Fruit fly (Drosophila melanogaster) whole organism, embryonic: ENCODE results near the gene Pcyt1.

Experiments
- Ada2b ChIP-seq: fragments of 200-800 bp; sonication (Bioruptor generic); IDR thresholded peaks from 2 replicates; pipeline ENCODE4 v1.3.6; 2022; ENCODE audit warnings: missing biosample characterization, missing genetic modification characterization
- BEAF-32 ChIP-seq: fragments of 200-800 bp; sonication (Bioruptor generic); optimal IDR thresholded peaks from 3 replicates; lab custom pipeline; 2017; ENCODE audit warnings: missing biosample characterization, missing genetic modification characterization, mild to moderate bottlenecking, moderate library complexity, missing genetic modification reagents
- CG10147 ChIP-seq: fragments of 200-800 bp; sonication (Bioruptor generic); optimal IDR thresholded peaks from 2 replicates; lab custom pipeline; 2019; ENCODE audit warnings: missing biosample characterization, mild to moderate bottlenecking, missing genetic modification characterization, moderate library complexity
- CG13894 ChIP-seq: fragments of 200-800 bp; sonication (Bioruptor generic); optimal IDR thresholded peaks from 3 replicates; lab custom pipeline; 2018; ENCODE audit warnings: missing biosample characterization, mild to moderate bottlenecking, missing genetic modification characterization, moderate library complexity
- CG14860 ChIP-seq: fragments of 200-800 bp; sonication (Bioruptor generic); IDR thresholded peaks from 3 replicates; pipeline ENCODE4 v1.3.6; 2022; ENCODE audit warnings: missing biosample characterization, missing genetic modification characterization; ENCODE audit not compliant: partially characterized antibody
- CG1602 ChIP-seq: fragments of 200-800 bp; sonication (Bioruptor generic); optimal IDR thresholded peaks from 3 replicates; lab custom pipeline; 2016; ENCODE audit warnings: missing biosample characterization, missing genetic modification characterization
- CG16779 ChIP-seq: fragments of 200-800 bp; sonication (Bioruptor generic); IDR thresholded peaks from 2 replicates; pipeline ENCODE4 v1.3.6; 2022; ENCODE audit warnings: missing biosample characterization, missing genetic modification characterization
- CG17912 ChIP-seq: fragments of 200-800 bp; sonication (Bioruptor generic); optimal IDR thresholded peaks from 2 replicates; lab custom pipeline; 2018; ENCODE audit warnings: missing biosample characterization, mild to moderate bottlenecking, missing genetic modification characterization
- CG2199 ChIP-seq: fragments of 200-800 bp; sonication (Bioruptor generic); IDR thresholded peaks from 3 replicates; pipeline ENCODE4 v1.3.6; 2022; ENCODE audit warnings: missing biosample characterization, missing genetic modification characterization
- CG32772 ChIP-seq: fragments of 200-800 bp; sonication (Bioruptor generic); IDR thresholded peaks from 2 replicates; pipeline ENCODE4 v1.3.6; 2022; ENCODE audit warnings: missing biosample characterization, missing genetic modification characterization
- CG34422 ChIP-seq: fragments of 200-800 bp; sonication (Bioruptor generic); IDR thresholded peaks from 3 replicates; pipeline ENCODE4 v1.3.6; 2022; ENCODE audit warnings: missing biosample characterization, missing genetic modification characterization
- CG4360 ChIP-seq: fragments of 200-800 bp; sonication (Bioruptor generic); IDR thresholded peaks from 2 replicates; pipeline ENCODE4 v1.3.6; 2022; ENCODE audit warnings: missing biosample characterization, missing genetic modification characterization
- CG4404 ChIP-seq: fragments of 200-800 bp; sonication (Bioruptor generic); IDR thresholded peaks from 2 replicates; pipeline ENCODE4 v1.3.6; 2022; ENCODE audit warnings: missing biosample characterization, missing genetic modification characterization
- CG4854 ChIP-seq: fragments of 200-800 bp; sonication (Bioruptor generic); optimal IDR thresholded peaks from 2 replicates; lab custom pipeline; 2016; ENCODE audit warnings: missing biosample characterization, missing genetic modification characterization, inconsistent platforms
- CG5180 ChIP-seq: fragments of 200-800 bp; sonication (Bioruptor generic); optimal IDR thresholded peaks from 3 replicates; lab custom pipeline; 2017; ENCODE audit warnings: missing biosample characterization, missing genetic modification characterization, mild to moderate bottlenecking, moderate library complexity, missing genetic modification reagents
- CG6654 ChIP-seq: fragments of 200-800 bp; sonication (Bioruptor generic); optimal IDR thresholded peaks from 2 replicates; lab custom pipeline; 2017; ENCODE audit warnings: missing biosample characterization, mild to moderate bottlenecking, missing genetic modification characterization
- CG6813 ChIP-seq: fragments of 200-800 bp; sonication (Bioruptor generic); optimal IDR thresholded peaks from 2 replicates; lab custom pipeline; 2017; ENCODE audit warnings: missing biosample characterization, missing genetic modification characterization, mild to moderate bottlenecking, moderate library complexity, missing genetic modification reagents
- CG8388 ChIP-seq: fragments of 200-800 bp; sonication (Bioruptor generic); optimal IDR thresholded peaks from 2 replicates; lab custom pipeline; 2019; ENCODE audit warnings: missing biosample characterization, mild to moderate bottlenecking, missing genetic modification characterization, moderate library complexity
- CTCF ChIP-seq: fragments of 200-800 bp; sonication (Bioruptor generic); optimal IDR thresholded peaks from 2 replicates; lab custom pipeline; 2017; ENCODE audit warnings: missing biosample characterization, mild to moderate bottlenecking, missing genetic modification characterization, moderate library complexity
- Gsc ChIP-seq: fragments of 200-800 bp; sonication (Bioruptor generic); IDR thresholded peaks from 2 replicates; pipeline ENCODE4 v1.3.6; 2022; ENCODE audit warnings: missing biosample characterization, missing genetic modification characterization
- HmgD ChIP-seq: fragments of 200-800 bp; sonication (Bioruptor generic); optimal IDR thresholded peaks from 3 replicates; lab custom pipeline; 2016; ENCODE audit warnings: missing biosample characterization, missing genetic modification characterization
- HmgZ ChIP-seq: fragments of 200-800 bp; sonication (Bioruptor generic); optimal IDR thresholded peaks from 2 replicates; lab custom pipeline; 2018; ENCODE audit warnings: missing biosample characterization, mild to moderate bottlenecking, missing genetic modification characterization
- Hmr ChIP-seq: fragments of 200-800 bp; sonication (Bioruptor generic); optimal IDR thresholded peaks from 3 replicates; lab custom pipeline; 2017; ENCODE audit warnings: mild to moderate bottlenecking, missing biosample characterization, missing genetic modification reagents, missing genetic modification characterization
- Hr78 ChIP-seq, 2 experiments: fragments of 200-800 bp in 1 of 2; fragments of >200 bp in 1 of 2; sonication (Bioruptor generic) in 1 of 2; optimal IDR thresholded peaks; 2 replicates each; lab custom pipeline; 2017 to 2019; ENCODE audit warnings: missing biosample characterization in 2 of 2, missing genetic modification characterization in 2 of 2, mild to moderate bottlenecking in 1 of 2, moderate library complexity in 1 of 2
- Lhr ChIP-seq: fragments of 200-800 bp; sonication (Bioruptor generic); optimal IDR thresholded peaks from 3 replicates; lab custom pipeline; 2017; ENCODE audit warnings: mild to moderate bottlenecking, missing biosample characterization, missing genetic modification reagents, missing genetic modification characterization
- NC2α ChIP-seq: fragments of 200-800 bp; sonication (Bioruptor generic); optimal IDR thresholded peaks from 2 replicates; lab custom pipeline; 2016; ENCODE audit warnings: missing biosample characterization, missing genetic modification characterization
- TFAM ChIP-seq: fragments of 200-800 bp; sonication (Bioruptor generic); optimal IDR thresholded peaks from 2 replicates; lab custom pipeline; 2017; ENCODE audit warnings: missing biosample characterization, missing genetic modification characterization, inconsistent platforms
- Vsx1 ChIP-seq: fragments of 200-800 bp; sonication (Bioruptor generic); optimal IDR thresholded peaks from 2 replicates; lab custom pipeline; 2017; ENCODE audit warnings: missing biosample characterization, mild to moderate bottlenecking, missing genetic modification characterization, missing genetic modification reagents
- bcd ChIP-seq: fragments of 200-800 bp; sonication (Bioruptor generic); optimal IDR thresholded peaks from 2 replicates; lab custom pipeline; 2017; ENCODE audit warnings: missing biosample characterization, mild to moderate bottlenecking, missing genetic modification characterization
- cg ChIP-seq: fragments of 200-800 bp; sonication (Bioruptor generic); optimal IDR thresholded peaks from 3 replicates; lab custom pipeline; 2019; ENCODE audit warnings: missing biosample characterization, mild to moderate bottlenecking, missing genetic modification characterization, moderate library complexity
- danr ChIP-seq: fragments of 200-800 bp; sonication (Bioruptor generic); IDR thresholded peaks from 2 replicates; pipeline ENCODE4 v1.3.6; 2022; ENCODE audit warnings: missing biosample characterization, missing genetic modification characterization
- dm ChIP-seq: fragments of 200-800 bp; sonication (Bioruptor generic); optimal IDR thresholded peaks from 3 replicates; lab custom pipeline; 2016; ENCODE audit warnings: missing biosample characterization, missing genetic modification characterization
- dmrt99B ChIP-seq: fragments of 200-800 bp; sonication (Bioruptor generic); optimal IDR thresholded peaks from 2 replicates; lab custom pipeline; 2018; ENCODE audit warnings: missing biosample characterization, mild to moderate bottlenecking, missing genetic modification characterization, moderate library complexity
- dpn ChIP-seq, 2 experiments: fragments of 200-800 bp; sonication (Bioruptor generic); optimal IDR thresholded peaks; 3 replicates each; lab custom pipeline; 2016; ENCODE audit warnings: missing biosample characterization in 2 of 2, missing genetic modification characterization in 2 of 2
- gce ChIP-seq: fragments of 200-800 bp; sonication (Bioruptor generic); IDR thresholded peaks from 3 replicates; pipeline ENCODE4 v1.3.6; 2022; ENCODE audit warnings: missing biosample characterization, missing genetic modification characterization
- gsb ChIP-seq: fragments of 200-800 bp; sonication (Bioruptor generic); IDR thresholded peaks from 2 replicates; pipeline ENCODE4 v1.3.6; 2022; ENCODE audit warnings: missing biosample characterization, missing genetic modification characterization
- hbn ChIP-seq: fragments of 200-800 bp; sonication (Bioruptor generic); IDR thresholded peaks from 2 replicates; pipeline ENCODE4 v1.3.6; 2022; ENCODE audit warnings: missing biosample characterization, missing genetic modification characterization; ENCODE audit not compliant: partially characterized antibody
- jigr1 ChIP-seq: fragments of 200-800 bp; sonication (Bioruptor generic); IDR thresholded peaks from 3 replicates; pipeline ENCODE4 v1.3.6; 2022; ENCODE audit warnings: missing biosample characterization, missing genetic modification characterization
- knrl ChIP-seq: fragments of 200-800 bp; sonication (Bioruptor generic); IDR thresholded peaks from 3 replicates; pipeline ENCODE4 v1.3.6; 2022; ENCODE audit warnings: missing biosample characterization, missing genetic modification characterization; ENCODE audit not compliant: partially characterized antibody
- lov ChIP-seq, 2 experiments: fragments of 200-800 bp in 1 of 2; fragments of >200 bp in 1 of 2; sonication (Bioruptor generic) in 1 of 2; IDR thresholded peaks in 1 of 2; optimal IDR thresholded peaks in 1 of 2; 2 replicates in 1 of 2; 3 replicates in 1 of 2; pipeline versions ENCODE4 v1.3.6 to Lab custom; 2017 to 2022; ENCODE audit warnings: missing biosample characterization in 1 of 2, missing genetic modification characterization in 1 of 2
- odd ChIP-seq: fragments of 200-800 bp; sonication (Bioruptor generic); optimal IDR thresholded peaks from 2 replicates; lab custom pipeline; 2017; ENCODE audit warnings: missing biosample characterization, mild to moderate bottlenecking, missing genetic modification characterization
- pb ChIP-seq: fragments of 200-800 bp; sonication (Bioruptor generic); optimal IDR thresholded peaks from 3 replicates; lab custom pipeline; 2016; ENCODE audit warnings: missing biosample characterization, missing genetic modification characterization
- pfk ChIP-seq: fragments of 200-800 bp; sonication (Bioruptor generic); optimal IDR thresholded peaks from 2 replicates; lab custom pipeline; 2018; ENCODE audit warnings: missing biosample characterization, mild to moderate bottlenecking, missing genetic modification characterization, moderate library complexity
- repo ChIP-seq: fragments of 200-800 bp; sonication (Bioruptor generic); optimal IDR thresholded peaks from 2 replicates; lab custom pipeline; 2016; ENCODE audit warnings: missing biosample characterization, missing genetic modification characterization
- sr ChIP-seq: fragments of 200-800 bp; sonication (Bioruptor generic); IDR thresholded peaks from 3 replicates; pipeline ENCODE4 v1.3.6; 2022; ENCODE audit warnings: missing biosample characterization, missing genetic modification characterization
- vvl ChIP-seq: fragments of 200-800 bp; sonication (Bioruptor generic); IDR thresholded peaks from 2 replicates; pipeline ENCODE4 v1.3.6; 2022; ENCODE audit warnings: missing biosample characterization, missing genetic modification characterization
- z ChIP-seq: fragments of 200-800 bp; sonication (Bioruptor generic); IDR thresholded peaks from 3 replicates; pipeline ENCODE4 v1.3.6; 2022; ENCODE audit warnings: missing biosample characterization, missing genetic modification characterization
- zf30C ChIP-seq: fragments of 200-800 bp; sonication (Bioruptor generic); optimal IDR thresholded peaks from 3 replicates; lab custom pipeline; 2018; ENCODE audit warnings: missing biosample characterization, mild to moderate bottlenecking, missing genetic modification characterization

Gene Pcyt1

dm6 chr3L:1587140-1587849, 41.4 kb downstream of the Pcyt1 start (continued):
- peak; percentile 59; the same call in 1 of the 2 replicates for TF ChIP-seq CG4360
- TF ChIP-seq CG4854 (GFP tag; lab: Kevin White, UChicago) = peak; percentile 79
- TF ChIP-seq CG6654 (GFP tag; lab: Kevin White, UChicago) = peak; percentile 57
- TF ChIP-seq CG2199 = 0 out of 3 replicates have a peak, but pooled peaks have one; percentile 71
- peak; percentile 46 for TF ChIP-seq odd
- no peak for TF ChIP-seq cg
- TF ChIP-seq CTCF (GFP tag; lab: Kevin White, UChicago) = peak; percentile 21
- TF ChIP-seq Hr78 (GFP tag; optimal IDR thresholded peaks at IDR 0.05; lab: Kevin White, UChicago) = peak in 1 of 2 experiments; percentile 7
- TF ChIP-seq CG16779 (GFP tag; lab: Robert Waterston, UW) = peak; percentile 89
- peak; percentile 57 for TF ChIP-seq CG13894 (tag; lab: Kevin White, UChicago)
- peak; percentile 79 for TF ChIP-seq vvl (GFP tag; lab: Robert Waterston, UW)
- TF ChIP-seq CG34422 (GFP tag; lab: Robert Waterston, UW) = peak; percentile 91
- TF ChIP-seq sr (GFP tag; lab: Robert Waterston, UW) = peak; percentile 56; the same call in 2 of the 3 replicates
- TF ChIP-seq TFAM (GFP tag; lab: Kevin White, UChicago) = no peak
- TF ChIP-seq CG14860 (GFP tag; lab: Robert Waterston, UW) = no peak
- TF ChIP-seq gsb (GFP tag; lab: Robert Waterston, UW) = peak; percentile 88
- TF ChIP-seq jigr1 (GFP tag; lab: Robert Waterston, UW) = peak; percentile 65; the same call in 2 of the 3 replicates
- peak; percentile 77 for TF ChIP-seq CG4404 (GFP tag; lab: Robert Waterston, UW)
- TF ChIP-seq repo = peak; percentile 77
- peak; percentile 61 for TF ChIP-seq CG1602 (GFP tag; lab: Kevin White, UChicago)
- peak; percentile 26 for TF ChIP-seq CG8388 (GFP tag; lab: Kevin White, UChicago)
- TF ChIP-seq HmgD (GFP tag; lab: Kevin White, UChicago) = no peak
- TF ChIP-seq CG17912 = no peak
- no peak for TF ChIP-seq NC2α (GFP tag; lab: Kevin White, UChicago)
- peak; percentile 73 for TF ChIP-seq Gsc
- TF ChIP-seq zf30C = no peak
- TF ChIP-seq CG6813 (GFP tag; lab: Kevin White, UChicago) = peak; percentile 71
- TF ChIP-seq hbn (GFP tag; lab: Robert Waterston, UW) = no peak
- peak; percentile 51 for TF ChIP-seq CG5180 (GFP tag; lab: Kevin White, UChicago)
- peak; percentile 43 for TF ChIP-seq Vsx1 (GFP tag; lab: Kevin White, UChicago)
- peak; percentile 73 for TF ChIP-seq Hmr (GFP tag; lab: Kevin White, UChicago)
- TF ChIP-seq danr (GFP tag; lab: Robert Waterston, UW) = 0 out of 2 replicates have a peak, but pooled peaks have one; percentile 41
- TF ChIP-seq CG32772 (GFP tag; lab: Robert Waterston, UW) = peak; percentile 86
- TF ChIP-seq Ada2b (GFP tag; lab: Robert Waterston, UW) = peak; percentile 93
- no peak for TF ChIP-seq pfk (GFP tag; lab: Kevin White, UChicago)
- peak; percentile 34 for TF ChIP-seq dm
- TF ChIP-seq BEAF-32 (GFP tag; lab: Kevin White, UChicago) = no peak
- peak; percentile 89 for TF ChIP-seq dpn (GFP tag; optimal IDR thresholded peaks at IDR 0.05; lab: Kevin White, UChicago)
- TF ChIP-seq gce (GFP tag; lab: Robert Waterston, UW) = peak; percentile 80
- no peak for TF ChIP-seq lov (optimal IDR thresholded peaks at IDR 0.05; lab: Kevin White, UChicago)
- TF ChIP-seq lov (GFP tag; IDR thresholded peaks at IDR 0.05; lab: Robert Waterston, UW) = peak; percentile 78; the same call in 2 of the 3 replicates
- TF ChIP-seq z (GFP tag; lab: Robert Waterston, UW) = peak; percentile 72; the same call in 2 of the 3 replicates
- TF ChIP-seq HmgZ = peak; percentile 82
- TF ChIP-seq dmrt99B (tag; lab: Kevin White, UChicago) = peak; percentile 88
- peak; percentile 62 for TF ChIP-seq CG10147
- TF ChIP-seq pb (GFP tag; lab: Kevin White, UChicago) = peak; percentile 75
- TF ChIP-seq knrl = no peak
- TF ChIP-seq bcd (GFP tag; lab: Kevin White, UChicago) = peak; percentile 75
- TF ChIP-seq Lhr (GFP tag; lab: Kevin White, UChicago) = no peak
